1 worm cellular context compared by ENCODE assay signal in genomic region chrIII:4950345-4950744, ce11.
A peak's percentile ranks its signal among the peaks of the same experiment; 100 is the strongest.
TF ChIP-seq lines count a peak whose summit lies in the region.

No protein-coding gene starts in this region.

TF ChIP-seq in whole organism, L1 larva, 84 proteins besides CTCF, POLR2A, EP300 and RAD21 (continued from another document):
- peak; percentile 15 for TF ChIP-seq snpc-4 (tag; optimal IDR thresholded peaks at IDR 0.05; lab: Kevin White, UChicago)
